Worm (Caenorhabditis elegans): Measurements from ENCODE around the gene fbxb-21.

- TF ChIP-seq klf-2 (GFP tag; conservative IDR thresholded peaks at IDR 0.05) (no peak), T22C8.4 (GFP tag; IDR thresholded peaks at IDR 0.05) (no peak), med-1 (GFP tag; optimal IDR thresholded peaks at IDR 0.05; ENCODE audit: insufficient read depth) (no peak), ztf-23 (GFP tag; IDR thresholded peaks at IDR 0.05) (no peak), flt-1 (GFP tag; IDR thresholded peaks at IDR 0.05) (no peak), cog-1 (tag; optimal IDR thresholded peaks at IDR 0.05) (no peak), ztf-29 (GFP tag; IDR thresholded peaks at IDR 0.05) (no peak)
Observed at ce11 chrII:1625666-1626065, 23.0 kb downstream of the fbxb-21 start, which contains the start of gene C08E3.14.
